Fruit fly (Drosophila melanogaster): ENCODE results near the gene CG32591.

CG32591 gene

dm6 chrX:14947399-14947798 is 18.7 kb upstream of the CG32591 start (continued):
- TF ChIP-seq CG14014 (GFP tag; IDR thresholded peaks at IDR 0.05), result peak; percentile 65; the same call in 1 of the 2 replicates
- peak; percentile 35 for TF ChIP-seq CG5180 (GFP tag; optimal IDR thresholded peaks at IDR 0.05)
- peak; percentile 96 for TF ChIP-seq mirr (GFP tag; optimal IDR thresholded peaks at IDR 0.05)
- peak in 1 of 2 experiments; percentile 46 for TF ChIP-seq Eip74EF (GFP tag; optimal IDR thresholded peaks at IDR 0.05)
- TF ChIP-seq CG17385 (GFP tag; optimal IDR thresholded peaks at IDR 0.05), result peak; percentile 26
- 0 out of 3 replicates have a peak, but pooled peaks have one; percentile 7 for TF ChIP-seq Doc3 (GFP tag; IDR thresholded peaks at IDR 0.05; ENCODE audit: partially characterized antibody)
- TF ChIP-seq NC2β (GFP tag; optimal IDR thresholded peaks at IDR 0.05), result no peak
- TF ChIP-seq CG11504 (tag; optimal IDR thresholded peaks at IDR 0.05), result peak; percentile 14
- TF ChIP-seq br (optimal IDR thresholded peaks at IDR 0.05), result no peak
- peak; percentile 35 for TF ChIP-seq gcm (GFP tag; optimal IDR thresholded peaks at IDR 0.05)
- TF ChIP-seq Xrp1 (GFP tag; IDR thresholded peaks at IDR 0.05), result peak; percentile 41; the same call in 1 of the 2 replicates
- peak; percentile 38; the same call in 1 of the 2 replicates for TF ChIP-seq CkIIα-i1 (GFP tag; IDR thresholded peaks at IDR 0.05)
- no peak for TF ChIP-seq hkb (optimal IDR thresholded peaks at IDR 0.05)
- peak; percentile 40; the same call in 1 of the 2 replicates for TF ChIP-seq hkb (GFP tag; IDR thresholded peaks at IDR 0.05)
- TF ChIP-seq Awh (GFP tag; IDR thresholded peaks at IDR 0.05), result peak; percentile 77
- TF ChIP-seq CG13775 (GFP tag; optimal IDR thresholded peaks at IDR 0.05), result peak; percentile 24
- no peak for TF ChIP-seq mld (GFP tag; IDR thresholded peaks at IDR 0.05; ENCODE audit: partially characterized antibody)
- TF ChIP-seq stwl (tag; optimal IDR thresholded peaks at IDR 0.05), result peak; percentile 17
- no peak for TF ChIP-seq CG4730 (GFP tag; IDR thresholded peaks at IDR 0.05)
- peak; percentile 60 for TF ChIP-seq CG10431 (GFP tag; optimal IDR thresholded peaks at IDR 0.05)
- peak; percentile 12 for TF ChIP-seq CG10274 (GFP tag; optimal IDR thresholded peaks at IDR 0.05)
- TF ChIP-seq CG8290 (GFP tag; optimal IDR thresholded peaks at IDR 0.05), result no peak
- TF ChIP-seq CG8290 (tag; optimal IDR thresholded peaks at IDR 0.05), result peak; percentile 37 to 63
- TF ChIP-seq luna (GFP tag; optimal IDR thresholded peaks at IDR 0.05), result no peak
- TF ChIP-seq MTF-1 (GFP tag; optimal IDR thresholded peaks at IDR 0.05; ENCODE audit: borderline replicate concordance), result peak; percentile 77
- TF ChIP-seq CG11696 (GFP tag; IDR thresholded peaks at IDR 0.05), result peak; percentile 60; the same call in 1 of the 2 replicates
- TF ChIP-seq CG3726 (GFP tag; IDR thresholded peaks at IDR 0.05), result peak; percentile 53; the same call in 1 of the 3 replicates
- no peak for TF ChIP-seq Vsx1 (GFP tag; optimal IDR thresholded peaks at IDR 0.05)
- TF ChIP-seq knrl (GFP tag; IDR thresholded peaks at IDR 0.05; ENCODE audit: partially characterized antibody), result no peak
- peak; percentile 7 for TF ChIP-seq tio (GFP tag; optimal IDR thresholded peaks at IDR 0.05)
- TF ChIP-seq CG10543 (GFP tag; optimal IDR thresholded peaks at IDR 0.05), result peak; percentile 82
- TF ChIP-seq CG5953 (GFP tag; IDR thresholded peaks at IDR 0.05), result peak; percentile 38; the same call in 1 of the 2 replicates
- peak; percentile 18 for TF ChIP-seq B-H2 (GFP tag; optimal IDR thresholded peaks at IDR 0.05)
- TF ChIP-seq CG17361 (GFP tag; IDR thresholded peaks at IDR 0.05), result peak; percentile 35; the same call in 1 of the 3 replicates
- TF ChIP-seq sug (tag; optimal IDR thresholded peaks at IDR 0.05), result peak; percentile 80
- peak in 1 of 2 experiments; percentile 87 for TF ChIP-seq Hr78 (GFP tag; optimal IDR thresholded peaks at IDR 0.05)
- peak; percentile 64 for TF ChIP-seq CG1233 (GFP tag; optimal IDR thresholded peaks at IDR 0.05)
- TF ChIP-seq Mrtf (GFP tag; IDR thresholded peaks at IDR 0.05), result peak; percentile 28; the same call in 1 of the 3 replicates
- TF ChIP-seq CG6654 (GFP tag; optimal IDR thresholded peaks at IDR 0.05), result peak; percentile 47
- TF ChIP-seq Kr (GFP tag; optimal IDR thresholded peaks at IDR 0.05), result no peak
- TF ChIP-seq CG11456 (GFP tag; IDR thresholded peaks at IDR 0.05), result peak; percentile 55; the same call in 1 of the 3 replicates
- TF ChIP-seq D19A (tag; optimal IDR thresholded peaks at IDR 0.05), result peak; percentile 35
- TF ChIP-seq odd (GFP tag; optimal IDR thresholded peaks at IDR 0.05), result peak; percentile 50
- TF ChIP-seq BtbVII (GFP tag; optimal IDR thresholded peaks at IDR 0.05), result peak; percentile 81
- no peak for TF ChIP-seq jumu (GFP tag; optimal IDR thresholded peaks at IDR 0.05)
- no peak for TF ChIP-seq CG17802 (tag; optimal IDR thresholded peaks at IDR 0.05)
- peak; percentile 10; the same call in 1 of the 2 replicates for TF ChIP-seq CG1024 (GFP tag; IDR thresholded peaks at IDR 0.05)
- no peak for TF ChIP-seq Mad (GFP tag; optimal IDR thresholded peaks at IDR 0.05)
- peak; percentile 62 for TF ChIP-seq CTCF (GFP tag; optimal IDR thresholded peaks at IDR 0.05)
- 0 out of 2 replicates have a peak, but pooled peaks have one; percentile 19 for TF ChIP-seq CG31441 (GFP tag; IDR thresholded peaks at IDR 0.05)
- peak; percentile 43 for TF ChIP-seq CG15696 (tag; optimal IDR thresholded peaks at IDR 0.05)
